Fruit fly (Drosophila melanogaster): ENCODE results near the gene Eig71Eb.

Eig71Eb gene

DNA sequence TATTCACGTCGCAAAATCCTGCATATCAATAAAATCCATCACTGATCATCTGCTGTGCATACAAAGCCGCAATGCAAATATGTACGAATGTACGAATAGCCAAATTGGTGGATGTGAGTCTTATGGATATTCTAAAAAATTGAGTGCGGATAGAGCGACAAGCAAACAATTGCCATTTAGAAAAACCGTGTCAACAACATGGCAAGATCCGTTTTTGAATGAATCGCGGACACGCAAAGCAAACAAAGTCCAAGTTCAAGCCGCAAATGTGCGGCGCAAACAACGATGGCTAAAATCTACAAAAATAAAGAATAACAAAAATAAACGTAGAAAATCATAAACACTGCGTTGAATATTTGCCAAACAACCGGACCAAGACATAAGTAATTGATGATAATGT, 39.8 kb downstream of the Eig71Eb start (continued):
- TF ChIP-seq pan (optimal IDR thresholded peaks at IDR 0.05) (no peak), pan (GFP tag; optimal IDR thresholded peaks at IDR 0.05 in 1 of 2, IDR thresholded peaks at IDR 0.05 in 1 of 2) (no peak), CG3847 (GFP tag; IDR thresholded peaks at IDR 0.05) (no peak), Fer1 (GFP tag; optimal IDR thresholded peaks at IDR 0.05) (peak; percentile 8), CG10321 (GFP tag; IDR thresholded peaks at IDR 0.05) (no peak), D19A (tag; optimal IDR thresholded peaks at IDR 0.05) (no peak), CG3281 (GFP tag; optimal IDR thresholded peaks at IDR 0.05) (peak; percentile 43), fd3F (GFP tag; optimal IDR thresholded peaks at IDR 0.05) (peak; percentile 33), CG13123 (GFP tag; optimal IDR thresholded peaks at IDR 0.05) (no peak), CG7928 (GFP tag; optimal IDR thresholded peaks at IDR 0.05) (no peak), lab (GFP tag; optimal IDR thresholded peaks at IDR 0.05) (peak; percentile 47), dpn (GFP tag; optimal IDR thresholded peaks at IDR 0.05) (peak in 1 of 2 experiments; percentile 7), CG33557 (GFP tag; optimal IDR thresholded peaks at IDR 0.05) (no peak), B-H2 (GFP tag; optimal IDR thresholded peaks at IDR 0.05) (peak; percentile 41), Oaz (GFP tag; IDR thresholded peaks at IDR 0.05) (no peak), CG13287 (GFP tag; IDR thresholded peaks at IDR 0.05; ENCODE audit: partially characterized antibody) (no peak), ftz-f1 (GFP tag; optimal IDR thresholded peaks at IDR 0.05) (no peak), lov (optimal IDR thresholded peaks at IDR 0.05) (no peak), lov (GFP tag; IDR thresholded peaks at IDR 0.05) (0 out of 3 replicates have a peak, but pooled peaks have one; percentile 47), CG2202 (tag; optimal IDR thresholded peaks at IDR 0.05) (no peak), bcd (GFP tag; optimal IDR thresholded peaks at IDR 0.05) (peak; percentile 13), CG18619 (GFP tag; optimal IDR thresholded peaks at IDR 0.05) (peak; percentile 20), Trl (optimal IDR thresholded peaks at IDR 0.05) (no peak), Trl (GFP tag; optimal IDR thresholded peaks at IDR 0.05) (peak; percentile 13), Atf6 (GFP tag; IDR thresholded peaks at IDR 0.05) (peak; percentile 40; the same call in 1 of the 2 replicates), CG12769 (tag; optimal IDR thresholded peaks at IDR 0.05) (peak; percentile 17), CG15073 (GFP tag; optimal IDR thresholded peaks at IDR 0.05) (no peak), cad (GFP tag; optimal IDR thresholded peaks at IDR 0.05) (no peak), HHEX (GFP tag; optimal IDR thresholded peaks at IDR 0.05) (peak; percentile 17), TFAM (GFP tag; optimal IDR thresholded peaks at IDR 0.05) (no peak), Opbp (GFP tag; IDR thresholded peaks at IDR 0.05; ENCODE audit: partially characterized antibody) (no peak), zfh1 (GFP tag; IDR thresholded peaks at IDR 0.05) (no peak), CG11560 (tag; IDR thresholded peaks at IDR 0.05) (no peak), mirr (GFP tag; optimal IDR thresholded peaks at IDR 0.05) (peak; percentile 49), so (GFP tag; IDR thresholded peaks at IDR 0.05) (peak; percentile 54; the same call in 1 of the 3 replicates), CG12071 (GFP tag; optimal IDR thresholded peaks at IDR 0.05) (peak; percentile 12), ro (GFP tag; IDR thresholded peaks at IDR 0.05) (no peak), Hmr (GFP tag; optimal IDR thresholded peaks at IDR 0.05) (peak; percentile 37), CG2889 (GFP tag; IDR thresholded peaks at IDR 0.05) (no peak), jing (GFP tag; optimal IDR thresholded peaks at IDR 0.05) (no peak), pho (GFP tag; optimal IDR thresholded peaks at IDR 0.05) (peak; percentile 18), CG13296 (GFP tag; optimal IDR thresholded peaks at IDR 0.05) (peak; percentile 54), Atf3 (GFP tag; optimal IDR thresholded peaks at IDR 0.05) (no peak), seq (GFP tag; IDR thresholded peaks at IDR 0.05) (peak; percentile 52; the same call in 1 of the 2 replicates), bab2 (GFP tag; optimal IDR thresholded peaks at IDR 0.05) (peak; percentile 9), CG15514 (GFP tag; optimal IDR thresholded peaks at IDR 0.05) (peak; percentile 20), Camta (GFP tag; optimal IDR thresholded peaks at IDR 0.05) (peak; percentile 1), dmrt99B (tag; optimal IDR thresholded peaks at IDR 0.05) (no peak), CG2678 (tag; optimal IDR thresholded peaks at IDR 0.05) (peak; percentile 26), row (GFP tag; IDR thresholded peaks at IDR 0.05) (no peak), CG8290 (GFP tag; optimal IDR thresholded peaks at IDR 0.05) (no peak), CG8290 (tag; optimal IDR thresholded peaks at IDR 0.05) (peak in 1 of 2 experiments; percentile 46), CG6272 (GFP tag; IDR thresholded peaks at IDR 0.05) (no peak)

Measured in whole organism, embryonic.